Worm (Caenorhabditis elegans): Measurements from ENCODE around the gene srh-111.

DNA sequence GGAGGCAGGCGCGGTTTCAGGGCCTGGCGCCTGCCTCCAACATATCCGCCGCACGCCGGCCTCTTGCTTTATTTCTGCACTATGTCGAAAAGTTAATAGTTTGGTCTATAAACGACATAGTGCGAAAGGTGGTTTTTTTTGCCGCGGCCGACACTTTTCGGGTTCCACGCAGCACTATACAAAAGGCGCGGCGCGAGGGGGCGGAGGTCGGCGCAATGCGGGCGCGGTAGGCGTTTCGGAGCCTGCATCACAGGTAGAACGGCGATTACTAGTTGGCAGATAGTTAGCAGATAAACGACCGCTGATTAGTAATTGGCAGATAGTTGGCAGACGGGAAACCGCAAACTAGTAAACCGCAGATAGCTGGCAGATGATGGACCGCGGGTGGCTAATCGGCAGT is 27.8 kb upstream of the srh-111 start:
- TF ChIP-seq ztf-29 (GFP tag; IDR thresholded peaks at IDR 0.05) = no peak
- 0 out of 2 replicates have a peak, but pooled peaks have one; percentile 32 for TF ChIP-seq tab-1 (GFP tag; IDR thresholded peaks at IDR 0.05)
- no peak for TF ChIP-seq klf-2 (GFP tag; conservative IDR thresholded peaks at IDR 0.05)

All from whole organism, midembryonic.